Fruit fly (Drosophila melanogaster) whole organism, prepupa: ENCODE results near the gene Hmr.

ENCODE experiments used
- Blimp-1 ChIP-seq: fragments of 200-800 bp; sonication (Bioruptor generic); optimal IDR thresholded peaks from 3 replicates; lab custom pipeline; 2017; ENCODE audit warnings: missing biosample characterization, missing genetic modification characterization, mild to moderate bottlenecking, moderate library complexity, missing genetic modification reagents
- CG10669 ChIP-seq: fragments of 200-800 bp; sonication (Bioruptor generic); optimal IDR thresholded peaks from 3 replicates; lab custom pipeline; 2018; ENCODE audit warnings: missing biosample characterization, mild to moderate bottlenecking, missing genetic modification characterization, moderate library complexity
- CG11294 ChIP-seq: fragments of 200-800 bp; sonication (Bioruptor generic); IDR thresholded peaks from 2 replicates; pipeline ENCODE4 v1.3.6; 2022; ENCODE audit warnings: missing biosample characterization, missing genetic modification characterization
- CG11902 ChIP-seq: fragments of 200-800 bp; sonication (Bioruptor generic); optimal IDR thresholded peaks from 3 replicates; lab custom pipeline; 2016; ENCODE audit warnings: missing biosample characterization, missing genetic modification characterization
- CG1621 ChIP-seq: fragments of 200-800 bp; sonication (Bioruptor generic); optimal IDR thresholded peaks from 3 replicates; lab custom pipeline; 2018; ENCODE audit warnings: missing biosample characterization, mild to moderate bottlenecking, missing genetic modification characterization
- CG16779 ChIP-seq: fragments of 200-800 bp; sonication (Bioruptor generic); optimal IDR thresholded peaks from 3 replicates; lab custom pipeline; 2017; ENCODE audit warnings: missing biosample characterization, mild to moderate bottlenecking, missing genetic modification characterization
- CG3032 ChIP-seq: fragments of 200-800 bp; optimal IDR thresholded peaks from 2 replicates; lab custom pipeline; 2019; ENCODE audit warnings: missing biosample characterization, mild to moderate bottlenecking, missing genetic modification characterization, moderate library complexity
- CG31627 ChIP-seq: fragments of 200-800 bp; sonication (Bioruptor generic); optimal IDR thresholded peaks from 3 replicates; lab custom pipeline; 2016; ENCODE audit warnings: missing biosample characterization, missing genetic modification characterization
- CG32006 ChIP-seq: fragments of 200-800 bp; sonication (Bioruptor generic); optimal IDR thresholded peaks from 3 replicates; lab custom pipeline; 2017; ENCODE audit warnings: missing biosample characterization, mild to moderate bottlenecking, missing genetic modification characterization
- CG34406 ChIP-seq: fragments of 200-800 bp; sonication (Bioruptor generic); optimal IDR thresholded peaks from 3 replicates; lab custom pipeline; 2016; ENCODE audit warnings: missing biosample characterization, missing genetic modification characterization
- CG3919 ChIP-seq: fragments of 200-800 bp; sonication (Bioruptor generic); optimal IDR thresholded peaks from 3 replicates; lab custom pipeline; 2016; ENCODE audit warnings: missing biosample characterization, missing genetic modification characterization
- CG4318 ChIP-seq: fragments of 200-800 bp; sonication (Bioruptor generic); optimal IDR thresholded peaks from 3 replicates; lab custom pipeline; 2017; ENCODE audit warnings: missing biosample characterization, mild to moderate bottlenecking, missing genetic modification characterization
- CG6163 ChIP-seq: fragments of 200-800 bp; sonication (Bioruptor generic); IDR thresholded peaks from 3 replicates; pipeline ENCODE4 v1.3.6; 2022; ENCODE audit warnings: missing biosample characterization, missing genetic modification characterization
- CG6276 ChIP-seq: fragments of 200-800 bp; sonication (Bioruptor generic); optimal IDR thresholded peaks from 2 replicates; lab custom pipeline; 2017; ENCODE audit warnings: missing biosample characterization, mild to moderate bottlenecking, missing genetic modification characterization
- CG6808 ChIP-seq: fragments of 200-800 bp; sonication (Bioruptor generic); optimal IDR thresholded peaks from 3 replicates; lab custom pipeline; 2017; ENCODE audit warnings: missing biosample characterization, missing genetic modification characterization, mild to moderate bottlenecking, moderate library complexity, missing genetic modification reagents
- CG7368 ChIP-seq: fragments of 200-800 bp; sonication (Bioruptor generic); optimal IDR thresholded peaks from 3 replicates; lab custom pipeline; 2016; ENCODE audit warnings: missing biosample characterization, missing genetic modification characterization
- CG8119 ChIP-seq: fragments of 200-800 bp; sonication (Bioruptor generic); IDR thresholded peaks from 3 replicates; pipeline ENCODE4 v1.3.6; 2022; ENCODE audit warnings: missing biosample characterization, missing genetic modification characterization
- CG8319 ChIP-seq: fragments of 200-800 bp; sonication (Bioruptor generic); optimal IDR thresholded peaks from 3 replicates; lab custom pipeline; 2016; ENCODE audit warnings: missing biosample characterization, missing genetic modification characterization
- CG8632 ChIP-seq: fragments of 200-800 bp; sonication (Bioruptor generic); optimal IDR thresholded peaks from 3 replicates; lab custom pipeline; 2016; ENCODE audit warnings: missing biosample characterization, missing genetic modification characterization
- CG9139 ChIP-seq: fragments of 200-800 bp; sonication (Bioruptor generic); optimal IDR thresholded peaks from 3 replicates; lab custom pipeline; 2017; ENCODE audit warnings: missing biosample characterization, mild to moderate bottlenecking, missing genetic modification characterization
- Eip75B ChIP-seq: fragments of 200-800 bp; sonication (Bioruptor generic); optimal IDR thresholded peaks from 3 replicates; lab custom pipeline; 2016; ENCODE audit warnings: missing biosample characterization, missing genetic modification characterization
- Eip78C ChIP-seq: fragments of 200-800 bp; sonication (Bioruptor generic); peaks from one replicate; lab custom pipeline; 2016; ENCODE audit warnings: missing biosample characterization, missing genetic modification characterization
- Eip93F ChIP-seq: fragments of 200-800 bp; sonication (Bioruptor generic); optimal IDR thresholded peaks from 2 replicates; lab custom pipeline; 2016; ENCODE audit warnings: missing biosample characterization, mild to moderate bottlenecking, missing genetic modification characterization
- Ets21C ChIP-seq: fragments of 200-800 bp; sonication (Bioruptor generic); optimal IDR thresholded peaks from 3 replicates; lab custom pipeline; 2016; ENCODE audit warnings: missing biosample characterization, missing genetic modification characterization
- Ets96B ChIP-seq: fragments of 200-800 bp; optimal IDR thresholded peaks from 2 replicates; lab custom pipeline; 2019; ENCODE audit warnings: missing biosample characterization, mild to moderate bottlenecking, missing genetic modification characterization, moderate library complexity
- Gug ChIP-seq: fragments of 200-800 bp; sonication (Bioruptor generic); IDR thresholded peaks from 2 replicates; pipeline ENCODE4 v1.3.6; 2022; ENCODE audit warnings: missing biosample characterization, missing genetic modification characterization
- Hr38 ChIP-seq: sonication (Bioruptor generic); optimal IDR thresholded peaks from 2 replicates; lab custom pipeline; 2016; ENCODE audit warnings: missing biosample characterization, missing genetic modification characterization
- Hr39 ChIP-seq: fragments of 200-800 bp; sonication (Bioruptor generic); optimal IDR thresholded peaks from 2 replicates; lab custom pipeline; 2016; ENCODE audit warnings: missing biosample characterization, missing genetic modification characterization
- Hr4 ChIP-seq: fragments of 200-800 bp; sonication (Bioruptor generic); optimal IDR thresholded peaks from 3 replicates; lab custom pipeline; 2016; ENCODE audit warnings: missing biosample characterization, missing genetic modification characterization
- Lpt ChIP-seq: fragments of 200-800 bp; sonication (Bioruptor generic); optimal IDR thresholded peaks from 3 replicates; lab custom pipeline; 2016; ENCODE audit warnings: missing biosample characterization, missing genetic modification characterization
- Met ChIP-seq: fragments of 200-800 bp; sonication (Bioruptor generic); optimal IDR thresholded peaks from 3 replicates; lab custom pipeline; 2016; ENCODE audit warnings: missing biosample characterization, missing genetic modification characterization
- OdsH ChIP-seq: fragments of 200-800 bp; sonication (Bioruptor generic); optimal IDR thresholded peaks from 3 replicates; lab custom pipeline; 2016; ENCODE audit warnings: missing biosample characterization, missing genetic modification characterization
- Sox102F ChIP-seq: fragments of 200-800 bp; sonication (Bioruptor generic); optimal IDR thresholded peaks from 2 replicates; lab custom pipeline; 2016; ENCODE audit warnings: missing biosample characterization, mild to moderate bottlenecking, missing genetic modification characterization
- Sox15 ChIP-seq: fragments of 200-800 bp; sonication (Bioruptor generic); optimal IDR thresholded peaks from 3 replicates; lab custom pipeline; 2016; ENCODE audit warnings: missing biosample characterization, missing genetic modification characterization
- achi ChIP-seq: fragments of 200-800 bp; sonication (Bioruptor generic); optimal IDR thresholded peaks from 3 replicates; lab custom pipeline; 2016; ENCODE audit warnings: missing biosample characterization, missing genetic modification characterization
- acj6 ChIP-seq: fragments of 200-800 bp; sonication (Bioruptor generic); optimal IDR thresholded peaks from 3 replicates; lab custom pipeline; 2016; ENCODE audit warnings: missing biosample characterization, missing genetic modification characterization
- cyc ChIP-seq: fragments of 200-800 bp; sonication (Bioruptor generic); optimal IDR thresholded peaks from 3 replicates; lab custom pipeline; 2016; ENCODE audit warnings: missing biosample characterization, missing genetic modification characterization
- dac ChIP-seq: fragments of 200-800 bp; sonication (Bioruptor generic); optimal IDR thresholded peaks from 2 replicates; lab custom pipeline; 2017; ENCODE audit warnings: missing biosample characterization, mild to moderate bottlenecking, missing genetic modification characterization
- eg ChIP-seq: fragments of 200-800 bp; sonication (Bioruptor generic); IDR thresholded peaks from 3 replicates; pipeline ENCODE4 v1.3.6; 2022; ENCODE audit warnings: missing biosample characterization, missing genetic modification characterization
- fd59A ChIP-seq: fragments of 200-800 bp; sonication (Bioruptor generic); optimal IDR thresholded peaks from 2 replicates; lab custom pipeline; 2017; ENCODE audit warnings: missing biosample characterization, mild to moderate bottlenecking, missing genetic modification characterization, missing genetic modification reagents
- lz ChIP-seq: fragments of 200-800 bp; sonication (Bioruptor generic); optimal IDR thresholded peaks from 3 replicates; lab custom pipeline; 2016; ENCODE audit warnings: missing biosample characterization, missing genetic modification characterization
- net ChIP-seq: fragments of 200-800 bp; sonication (Bioruptor generic); optimal IDR thresholded peaks from 3 replicates; lab custom pipeline; 2016; ENCODE audit warnings: missing biosample characterization, missing genetic modification characterization
- pdm3 ChIP-seq: fragments of 200-800 bp; sonication (Bioruptor generic); optimal IDR thresholded peaks from 3 replicates; lab custom pipeline; 2016; ENCODE audit warnings: missing biosample characterization, missing genetic modification characterization
- spab ChIP-seq: fragments of 200-800 bp; sonication (Bioruptor generic); optimal IDR thresholded peaks from 2 replicates; lab custom pipeline; 2017; ENCODE audit warnings: missing biosample characterization, mild to moderate bottlenecking, missing genetic modification characterization, missing genetic modification reagents
- ss ChIP-seq, 2 experiments: fragments of 200-800 bp; sonication (Bioruptor generic); optimal IDR thresholded peaks; 2 replicates in 1 of 2; 3 replicates in 1 of 2; lab custom pipeline; 2017 to 2018; ENCODE audit warnings: mild to moderate bottlenecking in 2 of 2, missing biosample characterization in 2 of 2, missing genetic modification characterization in 2 of 2, moderate library complexity in 1 of 2
- svp ChIP-seq: fragments of 200-800 bp; sonication (Bioruptor generic); peaks from one replicate; lab custom pipeline; 2016; ENCODE audit warnings: missing biosample characterization, missing genetic modification characterization
- vri ChIP-seq: fragments of 200-800 bp; sonication (Bioruptor generic); optimal IDR thresholded peaks from 3 replicates; lab custom pipeline; 2016; ENCODE audit warnings: missing biosample characterization, mild to moderate bottlenecking, missing genetic modification characterization

Gene Hmr

DNA sequence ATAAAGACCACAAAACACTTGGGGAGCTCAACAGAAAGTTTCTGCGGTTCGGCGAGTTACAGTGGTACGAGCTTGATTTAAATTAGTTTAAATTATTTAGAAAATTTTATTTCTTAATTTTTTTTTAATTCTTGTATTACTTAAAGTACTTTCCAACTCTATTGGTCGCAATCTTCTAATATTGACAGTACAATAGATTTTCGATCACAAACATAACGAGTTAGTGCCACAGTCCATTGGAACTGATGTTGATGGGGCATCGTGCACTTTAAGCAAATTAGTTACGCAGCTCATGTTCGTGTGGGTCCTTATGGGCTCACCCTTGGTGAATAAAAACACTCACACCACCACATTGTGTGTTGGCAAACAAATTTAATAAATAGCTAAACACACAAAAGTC lies 22.1 kb downstream of the Hmr start (continued):
- TF ChIP-seq CG11902 (GFP tag; lab: Kevin White, UChicago): no peak
- TF ChIP-seq Sox15 (GFP tag; lab: Kevin White, UChicago): no peak
- TF ChIP-seq Ets96B (tag; lab: Kevin White, UChicago): peak; percentile 35
- no peak for TF ChIP-seq dac
- no peak for TF ChIP-seq CG9139 (GFP tag; lab: Kevin White, UChicago)
- peak; percentile 5 for TF ChIP-seq CG8632 (GFP tag; lab: Kevin White, UChicago)
- no peak for TF ChIP-seq cyc (GFP tag; lab: Kevin White, UChicago)
- TF ChIP-seq net: peak; percentile 43
- no peak for TF ChIP-seq Blimp-1 (GFP tag; lab: Kevin White, UChicago)
- TF ChIP-seq Sox102F: peak; percentile 31
- TF ChIP-seq CG10669 (GFP tag; lab: Kevin White, UChicago): peak; percentile 29
- peak; percentile 32 for TF ChIP-seq CG34406 (GFP tag; lab: Kevin White, UChicago)
- peak; percentile 72 for TF ChIP-seq CG8119 (GFP tag; lab: Robert Waterston, UW)
- TF ChIP-seq CG4318 (GFP tag; lab: Kevin White, UChicago): peak; percentile 11
- no peak for TF ChIP-seq Hr38 (GFP tag; lab: Kevin White, UChicago)
- peak; percentile 53 for TF ChIP-seq CG6276 (GFP tag; lab: Kevin White, UChicago)
- TF ChIP-seq CG7368 (GFP tag; lab: Kevin White, UChicago): peak; percentile 47
- TF ChIP-seq svp (GFP tag; lab: Kevin White, UChicago): peak; percentile 70
- peak; percentile 12 for TF ChIP-seq Hr39
- TF ChIP-seq eg (GFP tag; lab: Robert Waterston, UW): peak; percentile 78
- no peak for TF ChIP-seq Ets21C (GFP tag; lab: Kevin White, UChicago)
- TF ChIP-seq Gug: peak; percentile 64
- peak; percentile 7 for TF ChIP-seq Lpt (GFP tag; lab: Kevin White, UChicago)
- TF ChIP-seq pdm3 (GFP tag; lab: Kevin White, UChicago): peak; percentile 50
- TF ChIP-seq CG8319 (GFP tag; lab: Kevin White, UChicago): no peak
- TF ChIP-seq OdsH: peak; percentile 43
- TF ChIP-seq CG16779 (tag; lab: Kevin White, UChicago): peak; percentile 30
- TF ChIP-seq, all 60 proteins: peak for 43

DNA sequence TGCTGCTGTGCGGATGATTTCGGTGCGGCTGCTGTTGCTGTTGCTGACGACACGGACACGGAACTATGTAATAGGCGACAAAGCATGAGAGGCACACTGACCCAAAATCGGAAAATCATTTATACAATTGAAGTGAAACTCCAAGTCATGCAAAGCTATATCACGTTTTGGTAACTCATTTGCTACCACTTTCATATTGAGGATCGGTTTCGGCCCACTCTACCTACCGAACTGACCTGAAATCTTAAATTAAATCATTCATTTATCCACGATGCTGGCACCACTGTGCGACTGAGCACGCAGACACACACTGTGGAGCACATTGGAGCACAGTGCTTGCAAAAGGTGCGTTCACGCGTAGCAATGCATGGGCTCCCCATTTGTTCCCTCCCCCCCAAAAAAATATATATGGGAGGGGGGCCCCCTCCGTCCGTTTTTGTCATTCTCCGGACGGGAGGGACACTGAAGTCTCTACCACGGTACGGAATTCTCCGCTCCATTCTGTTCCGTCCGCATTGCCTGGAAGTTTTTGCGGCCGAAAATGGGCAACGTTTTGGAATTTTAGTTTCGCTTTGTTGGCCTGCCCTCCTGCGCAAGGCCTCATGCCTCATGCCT lies 25.4 kb downstream of the Hmr start:
- TF ChIP-seq Eip93F (GFP tag; lab: Kevin White, UChicago) (no peak), vri (peak; percentile 29), Eip78C (GFP tag; lab: Kevin White, UChicago) (peak; percentile 96), OdsH (peak; percentile 85), CG31627 (GFP tag; lab: Kevin White, UChicago) (peak; percentile 40), CG3919 (GFP tag; lab: Kevin White, UChicago) (peak; percentile 88), Eip75B (peak; percentile 84), CG32006 (GFP tag; lab: Kevin White, UChicago) (peak; percentile 91), CG11294 (peak; percentile 67; the same call in 1 of the 2 replicates), CG6808 (peak; percentile 74), net (peak; percentile 83), CG6163 (GFP tag; lab: Robert Waterston, UW) (peak; percentile 92), CG4318 (GFP tag; lab: Kevin White, UChicago) (peak; percentile 89), CG1621 (tag; lab: Kevin White, UChicago) (peak; percentile 91), Ets21C (GFP tag; lab: Kevin White, UChicago) (peak; percentile 21), acj6 (GFP tag; lab: Kevin White, UChicago) (peak; percentile 84), cyc (GFP tag; lab: Kevin White, UChicago) (peak; percentile 26), spab (GFP tag; lab: Kevin White, UChicago) (peak; percentile 82), CG7368 (GFP tag; lab: Kevin White, UChicago) (peak; percentile 87), CG16779 (tag; lab: Kevin White, UChicago) (peak; percentile 72), Hr4 (GFP tag; lab: Kevin White, UChicago) (peak; percentile 88), achi (peak; percentile 85), ss (GFP tag; optimal IDR thresholded peaks at IDR 0.05; lab: Kevin White, UChicago) (peak; percentile 79 to 83), CG8632 (GFP tag; lab: Kevin White, UChicago) (peak; percentile 75), CG3032 (tag; lab: Kevin White, UChicago) (peak; percentile 71), CG8119 (GFP tag; lab: Robert Waterston, UW) (peak; percentile 94), Hr38 (GFP tag; lab: Kevin White, UChicago) (no peak), Blimp-1 (GFP tag; lab: Kevin White, UChicago) (no peak), fd59A (GFP tag; lab: Kevin White, UChicago) (peak; percentile 81), Sox15 (GFP tag; lab: Kevin White, UChicago) (peak; percentile 66), Met (GFP tag; lab: Kevin White, UChicago) (peak; percentile 40), lz (peak; percentile 50), CG11902 (GFP tag; lab: Kevin White, UChicago) (peak; percentile 46), pdm3 (GFP tag; lab: Kevin White, UChicago) (peak; percentile 87), Ets96B (tag; lab: Kevin White, UChicago) (peak; percentile 86), dac (peak; percentile 88)
